Fruit fly (Drosophila melanogaster) whole organism, pupa: Measurements from ENCODE around the gene Osi2.

ENCODE experiments used
- CG10348 ChIP-seq: fragments of 200-800 bp; sonication (Bioruptor generic); IDR thresholded peaks from 2 replicates; pipeline ENCODE4 v1.3.6; 2022; ENCODE audit warnings: missing biosample characterization, missing genetic modification characterization
- CG12605 ChIP-seq: fragments of 200-800 bp; sonication (Bioruptor generic); IDR thresholded peaks from 2 replicates; pipeline ENCODE4 v1.3.6; 2022; ENCODE audit warnings: missing biosample characterization, missing genetic modification characterization
- CG13204 ChIP-seq: fragments of 200-800 bp; sonication (Bioruptor generic); optimal IDR thresholded peaks from 2 replicates; lab custom pipeline; 2018; ENCODE audit warnings: missing biosample characterization, mild to moderate bottlenecking, missing genetic modification characterization, moderate library complexity
- CG14655 ChIP-seq: fragments of 200-800 bp; sonication (Bioruptor generic); optimal IDR thresholded peaks from 3 replicates; lab custom pipeline; 2017; ENCODE audit warnings: mild to moderate bottlenecking, missing biosample characterization, missing genetic modification reagents, missing genetic modification characterization
- CG15710 ChIP-seq: fragments of 200-800 bp; sonication (Bioruptor generic); optimal IDR thresholded peaks from 2 replicates; lab custom pipeline; 2018; ENCODE audit warnings: missing biosample characterization, mild to moderate bottlenecking, missing genetic modification characterization, moderate library complexity
- CG17806 ChIP-seq: fragments of 200-800 bp; sonication (Bioruptor generic); optimal IDR thresholded peaks from 2 replicates; lab custom pipeline; 2018; ENCODE audit warnings: missing biosample characterization, mild to moderate bottlenecking, missing genetic modification characterization, moderate library complexity
- CG32121 ChIP-seq: fragments of 200-800 bp; sonication (Bioruptor generic); IDR thresholded peaks from 2 replicates; pipeline ENCODE4 v1.3.6; 2022; ENCODE audit warnings: missing biosample characterization, missing genetic modification characterization
- CG34367 ChIP-seq: fragments of 200-800 bp; sonication (Bioruptor generic); optimal IDR thresholded peaks from 2 replicates; lab custom pipeline; 2018; ENCODE audit warnings: missing biosample characterization, mild to moderate bottlenecking, missing genetic modification characterization
- CG4496 ChIP-seq: fragments of 200-800 bp; sonication (Bioruptor generic); IDR thresholded peaks from 3 replicates; pipeline ENCODE4 v1.3.6; 2022; ENCODE audit warnings: missing biosample characterization, missing genetic modification characterization
- CG8159 ChIP-seq: fragments of 200-800 bp; sonication (Bioruptor generic); optimal IDR thresholded peaks from 3 replicates; lab custom pipeline; 2018; ENCODE audit warnings: missing biosample characterization, mild to moderate bottlenecking, missing genetic modification characterization, moderate library complexity
- CG8301 ChIP-seq: fragments of 200-800 bp; sonication (Bioruptor generic); optimal IDR thresholded peaks from 2 replicates; lab custom pipeline; 2018; ENCODE audit warnings: missing biosample characterization, mild to moderate bottlenecking, missing genetic modification characterization
- CG9948 ChIP-seq: fragments of 200-800 bp; sonication (Bioruptor generic); optimal IDR thresholded peaks from 2 replicates; lab custom pipeline; 2018; ENCODE audit warnings: missing biosample characterization, mild to moderate bottlenecking, missing genetic modification characterization, moderate library complexity
- D1 ChIP-seq: fragments of 200-800 bp; sonication (Bioruptor generic); optimal IDR thresholded peaks from 2 replicates; lab custom pipeline; 2018; ENCODE audit warnings: missing biosample characterization, mild to moderate bottlenecking, missing genetic modification characterization, moderate library complexity
- EcR ChIP-seq: fragments of 200-800 bp; sonication (Bioruptor generic); optimal IDR thresholded peaks from 3 replicates; lab custom pipeline; 2019; ENCODE audit warnings: missing biosample characterization, missing genetic modification characterization, mild to moderate bottlenecking, moderate library complexity, missing genetic modification reagents
- Ets98B ChIP-seq: fragments of 200-800 bp; sonication (Bioruptor generic); IDR thresholded peaks from 2 replicates; pipeline ENCODE4 v1.3.6; 2022; ENCODE audit warnings: missing biosample characterization, missing genetic modification characterization
- Pif1A ChIP-seq: fragments of 200-800 bp; sonication (Bioruptor generic); optimal IDR thresholded peaks from 3 replicates; lab custom pipeline; 2016; ENCODE audit warnings: missing biosample characterization, missing genetic modification characterization
- Pif1B ChIP-seq: fragments of 200-800 bp; sonication (Bioruptor generic); optimal IDR thresholded peaks from 3 replicates; lab custom pipeline; 2016; ENCODE audit warnings: missing biosample characterization, missing genetic modification characterization
- Snoo ChIP-seq: fragments of 200-800 bp; sonication (Bioruptor generic); optimal IDR thresholded peaks from 3 replicates; lab custom pipeline; 2017; ENCODE audit warnings: missing biosample characterization, mild to moderate bottlenecking, missing genetic modification characterization, inconsistent platforms
- fd96Ca ChIP-seq: fragments of 200-800 bp; sonication (Bioruptor generic); IDR thresholded peaks from 3 replicates; pipeline ENCODE4 v1.3.6; 2022; ENCODE audit warnings: missing biosample characterization, missing genetic modification characterization
- gl ChIP-seq: fragments of 200-800 bp; sonication (Bioruptor generic); optimal IDR thresholded peaks from 2 replicates; lab custom pipeline; 2018; ENCODE audit warnings: missing biosample characterization, mild to moderate bottlenecking, missing genetic modification characterization
- rn ChIP-seq: fragments of 200-800 bp; sonication (Bioruptor generic); IDR thresholded peaks from 2 replicates; pipeline ENCODE4 v1.3.6; 2022; ENCODE audit warnings: missing biosample characterization, missing genetic modification characterization

Osi2 gene

DNA sequence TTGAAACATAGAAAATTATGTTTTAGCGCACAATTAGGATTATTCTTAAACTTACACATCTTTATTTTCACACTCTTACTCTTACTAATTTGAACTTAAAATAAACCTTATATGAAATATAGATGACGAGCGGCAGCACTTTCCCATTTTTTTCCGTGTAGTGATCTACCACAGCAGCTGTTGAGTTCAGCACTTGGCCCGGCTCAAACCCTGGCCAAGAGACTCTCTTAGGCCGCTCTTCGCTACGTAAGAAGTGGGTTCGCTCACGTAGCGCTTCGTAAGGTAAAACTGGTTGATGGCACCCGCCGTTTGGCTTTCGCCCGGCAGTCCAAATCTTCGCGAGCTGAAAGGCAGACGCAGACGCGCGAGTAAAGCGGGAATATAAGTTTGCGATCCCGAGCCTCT lies 10.7 kb upstream of the Osi2 start, which contains the start of gene Osi24:
Gene Osi24 (plus strand): TSS at position 324 of the 405 bp plus-strand sequence.
- peak; percentile 92 for TF ChIP-seq Ets98B
- TF ChIP-seq CG10348 (GFP tag; lab: Robert Waterston, UW), result no peak
- TF ChIP-seq CG8159 (tag; lab: Kevin White, UChicago), result peak; percentile 59
- peak; percentile 89 for TF ChIP-seq CG12605 (GFP tag; lab: Robert Waterston, UW)
- TF ChIP-seq EcR (GFP tag; lab: Kevin White, UChicago), result peak; percentile 21
- peak; percentile 74 for TF ChIP-seq Pif1B (GFP tag; lab: Kevin White, UChicago)
- TF ChIP-seq CG4496, result peak; percentile 92
- no peak for TF ChIP-seq CG13204
- TF ChIP-seq gl (tag; lab: Kevin White, UChicago), result peak; percentile 37
- peak; percentile 50 for TF ChIP-seq CG15710 (tag; lab: Kevin White, UChicago)
- TF ChIP-seq CG34367 (tag; lab: Kevin White, UChicago), result peak; percentile 50
- peak; percentile 77 for TF ChIP-seq CG14655
- peak; percentile 78; the same call in 2 of the 3 replicates for TF ChIP-seq fd96Ca
- TF ChIP-seq rn (GFP tag; lab: Robert Waterston, UW), result peak; percentile 70
- peak; percentile 90 for TF ChIP-seq CG32121
- TF ChIP-seq CG17806 (tag; lab: Kevin White, UChicago), result peak; percentile 77
- peak; percentile 69 for TF ChIP-seq CG9948 (tag; lab: Kevin White, UChicago)
- peak; percentile 75 for TF ChIP-seq D1 (tag; lab: Kevin White, UChicago)
- TF ChIP-seq CG8301, result peak; percentile 81
- TF ChIP-seq Snoo (tag; lab: Kevin White, UChicago), result peak; percentile 24
- peak; percentile 86 for TF ChIP-seq Pif1A (GFP tag; lab: Kevin White, UChicago)

DNA sequence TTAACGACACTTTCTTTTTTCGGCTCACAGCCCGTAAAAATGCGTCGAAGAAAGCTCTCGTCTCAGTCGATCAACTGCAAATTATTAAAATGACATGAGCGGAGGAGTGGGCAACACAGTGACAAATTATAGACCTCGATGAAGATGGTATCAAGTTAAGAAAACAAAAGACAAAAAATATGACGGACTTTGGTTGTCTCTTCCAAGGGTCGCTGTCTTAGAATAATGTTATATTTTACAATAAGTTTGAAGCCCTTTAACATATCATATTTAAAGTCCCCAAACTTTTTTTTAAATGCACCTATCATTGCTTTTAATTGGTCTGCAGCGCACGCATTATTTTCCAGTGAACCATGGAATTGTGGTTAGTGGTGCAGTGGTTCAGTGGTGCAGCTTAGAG lies 9.5 kb upstream of the Osi2 start:
- TF ChIP-seq CG8159 (tag; lab: Kevin White, UChicago) (no peak), CG14655 (no peak), D1 (tag; lab: Kevin White, UChicago) (no peak), CG12605 (GFP tag; lab: Robert Waterston, UW) (no peak), CG32121 (no peak), CG10348 (GFP tag; lab: Robert Waterston, UW) (no peak), Ets98B (no peak), CG13204 (no peak), EcR (GFP tag; lab: Kevin White, UChicago) (no peak), gl (tag; lab: Kevin White, UChicago) (no peak), CG4496 (no peak)

DNA sequence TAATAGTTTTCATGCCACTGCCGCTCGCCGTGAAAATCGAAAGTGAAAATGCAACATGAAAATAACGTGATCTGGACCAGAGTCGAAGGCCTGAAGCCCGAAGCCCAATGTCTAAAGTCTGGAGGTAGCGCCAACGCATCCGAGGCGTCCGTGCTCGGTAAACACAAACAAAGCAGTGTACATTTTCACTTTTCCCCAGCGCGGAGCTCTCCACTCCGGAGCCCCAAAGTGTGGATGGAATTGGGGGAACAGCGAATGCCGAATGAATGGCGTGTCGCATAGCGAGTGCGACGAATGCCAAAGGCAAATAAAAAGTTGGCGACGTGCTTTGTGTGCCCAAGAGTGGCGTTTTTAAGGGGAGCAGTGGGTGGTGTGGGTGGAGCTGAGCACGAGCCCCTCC lies 6.2 kb upstream of the Osi2 start:
- TF ChIP-seq EcR (GFP tag; lab: Kevin White, UChicago) (no peak), D1 (tag; lab: Kevin White, UChicago) (no peak), Snoo (tag; lab: Kevin White, UChicago) (no peak), CG4496 (peak; percentile 88), CG15710 (tag; lab: Kevin White, UChicago) (no peak), Ets98B (peak; percentile 15; the same call in 1 of the 2 replicates), CG13204 (no peak), CG14655 (peak; percentile 16)
- TF ChIP-seq, all 21 proteins: peak for 3

DNA sequence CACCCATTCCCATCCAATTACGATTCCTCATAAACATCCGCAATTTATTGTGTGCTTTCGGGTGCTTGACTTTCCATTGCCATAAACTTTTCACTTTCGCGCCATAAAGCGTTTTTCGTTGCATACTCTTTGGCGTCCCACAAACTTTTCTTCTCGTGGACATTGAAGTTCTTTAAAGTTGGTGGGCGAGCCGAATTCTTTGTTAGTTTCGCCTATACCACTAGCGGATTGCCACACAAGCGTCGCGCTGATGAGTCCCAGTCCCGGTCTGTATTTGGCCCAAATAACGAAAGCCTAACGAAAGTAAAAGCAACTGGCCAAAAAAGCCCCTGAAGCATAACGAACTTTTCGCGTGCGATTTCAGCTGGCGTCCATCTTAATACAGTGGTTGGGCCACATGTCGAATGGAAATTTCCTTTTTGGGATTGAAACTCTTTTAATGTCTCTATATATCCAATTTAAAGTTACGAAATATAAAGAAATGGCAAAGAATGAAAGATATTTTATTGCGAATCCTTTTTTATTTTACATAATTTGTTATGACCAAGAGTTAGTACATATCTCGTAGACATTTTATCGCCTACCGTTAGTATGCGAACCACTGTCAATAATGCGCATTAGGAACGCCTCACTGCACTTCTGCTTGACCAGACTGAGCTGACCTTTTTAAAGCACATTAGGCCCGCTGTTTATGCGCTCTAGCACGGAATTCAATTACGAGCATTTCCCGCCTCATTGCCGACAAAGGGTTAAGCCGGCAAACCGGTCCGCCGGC lies 1.3 kb downstream of the Osi2 start:
- TF ChIP-seq rn (GFP tag; lab: Robert Waterston, UW) (no peak), Pif1A (GFP tag; lab: Kevin White, UChicago) (no peak), CG14655 (peak; percentile 27)

DNA sequence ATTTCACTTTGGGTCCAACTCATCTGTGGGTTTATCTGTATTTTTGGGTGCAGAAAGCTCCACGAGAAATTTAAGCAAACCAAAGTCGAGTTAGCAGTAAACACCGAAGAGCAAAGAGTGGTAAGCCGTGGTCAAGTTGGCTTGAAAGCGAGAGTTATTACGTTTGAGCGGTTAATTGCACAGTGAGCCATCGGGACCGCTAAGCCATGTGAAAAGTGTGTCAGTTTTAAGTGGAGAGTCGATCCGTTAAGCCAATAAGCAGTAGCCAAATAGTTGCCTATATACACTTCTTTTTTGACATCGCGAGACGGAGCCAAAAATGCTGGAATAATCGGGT lies 1.8 kb downstream of the Osi2 start:
- TF ChIP-seq CG14655, result no peak

DNA sequence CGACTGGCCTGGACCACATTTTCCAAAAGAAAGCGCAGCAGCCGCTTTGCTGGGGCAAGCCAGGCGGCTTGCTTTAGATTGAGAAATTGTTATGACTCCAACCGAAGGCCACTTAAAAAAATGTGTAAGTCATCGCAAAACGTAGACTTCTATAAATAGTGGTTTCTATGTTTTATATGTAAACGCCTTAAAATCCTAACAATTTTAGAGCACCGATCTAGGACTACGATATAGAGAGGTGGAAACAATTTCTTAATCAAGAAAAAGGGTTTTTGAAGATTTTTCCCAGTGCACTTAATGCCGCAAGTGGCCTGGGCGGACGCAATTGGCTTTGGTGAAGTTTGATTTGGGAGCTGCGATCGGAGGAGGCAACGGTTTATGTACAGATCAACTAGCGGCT lies 5.1 kb downstream of the Osi2 start:
- peak; percentile 88 for TF ChIP-seq Ets98B
- TF ChIP-seq CG13204, result no peak
- no peak for TF ChIP-seq CG9948 (tag; lab: Kevin White, UChicago)
- TF ChIP-seq CG32121, result peak; percentile 76
- 0 out of 2 replicates have a peak, but pooled peaks have one; percentile 48 for TF ChIP-seq rn (GFP tag; lab: Robert Waterston, UW)
- TF ChIP-seq CG12605 (GFP tag; lab: Robert Waterston, UW), result peak; percentile 56
- peak; percentile 80 for TF ChIP-seq CG4496
- TF ChIP-seq CG10348 (GFP tag; lab: Robert Waterston, UW), result no peak
- no peak for TF ChIP-seq EcR (GFP tag; lab: Kevin White, UChicago)
- TF ChIP-seq CG8159 (tag; lab: Kevin White, UChicago), result no peak
- TF ChIP-seq Pif1B (GFP tag; lab: Kevin White, UChicago), result peak; percentile 41
- no peak for TF ChIP-seq CG15710 (tag; lab: Kevin White, UChicago)
- peak; percentile 18 for TF ChIP-seq CG17806 (tag; lab: Kevin White, UChicago)
- TF ChIP-seq gl (tag; lab: Kevin White, UChicago), result no peak
- TF ChIP-seq D1 (tag; lab: Kevin White, UChicago), result no peak
- TF ChIP-seq CG34367 (tag; lab: Kevin White, UChicago), result no peak
- peak; percentile 85 for TF ChIP-seq fd96Ca
- peak; percentile 75 for TF ChIP-seq Pif1A (GFP tag; lab: Kevin White, UChicago)
- no peak for TF ChIP-seq Snoo (tag; lab: Kevin White, UChicago)
- TF ChIP-seq CG8301, result peak; percentile 91
- peak; percentile 84 for TF ChIP-seq CG14655
